Fruit fly (Drosophila melanogaster): ENCODE data around the gene CG4198.

CG4198 gene

dm6 chrX:5322459-5322883 is 9.4 kb downstream of the CG4198 start, which contains the start of gene Rnp4F (continued):
- TF ChIP-seq Atf-2 (GFP tag; optimal IDR thresholded peaks at IDR 0.05) (peak; percentile 44), BtbVII (GFP tag; optimal IDR thresholded peaks at IDR 0.05) (no peak), CG1602 (GFP tag; optimal IDR thresholded peaks at IDR 0.05) (peak; percentile 62), vnd (GFP tag; IDR thresholded peaks at IDR 0.05; ENCODE audit: partially characterized antibody) (peak; percentile 78), Dip3 (GFP tag; optimal IDR thresholded peaks at IDR 0.05) (peak; percentile 83), CG7963 (GFP tag; IDR thresholded peaks at IDR 0.05; ENCODE audit: partially characterized antibody) (peak; percentile 65; the same call in 2 of the 3 replicates), CG17385 (GFP tag; optimal IDR thresholded peaks at IDR 0.05) (peak; percentile 24), ci (GFP tag; IDR thresholded peaks at IDR 0.05) (peak; percentile 67; the same call in 2 of the 3 replicates), insv (GFP tag; optimal IDR thresholded peaks at IDR 0.05) (no peak), eyg (GFP tag; optimal IDR thresholded peaks at IDR 0.05) (peak; percentile 46), Abd-B (GFP tag; optimal IDR thresholded peaks at IDR 0.05) (peak; percentile 63), Ada2b (GFP tag; IDR thresholded peaks at IDR 0.05) (peak; percentile 44), jumu (GFP tag; optimal IDR thresholded peaks at IDR 0.05) (peak; percentile 65), seq (GFP tag; IDR thresholded peaks at IDR 0.05) (no peak), CG6813 (GFP tag; optimal IDR thresholded peaks at IDR 0.05) (peak; percentile 28), CG34376 (GFP tag; optimal IDR thresholded peaks at IDR 0.05) (peak; percentile 56), ham (GFP tag; IDR thresholded peaks at IDR 0.05) (peak; percentile 28; the same call in 1 of the 2 replicates), Six4 (GFP tag; optimal IDR thresholded peaks at IDR 0.05) (peak; percentile 32), CG2202 (tag; optimal IDR thresholded peaks at IDR 0.05) (no peak), tup (GFP tag; optimal IDR thresholded peaks at IDR 0.05) (peak; percentile 8), pho (GFP tag; optimal IDR thresholded peaks at IDR 0.05) (peak; percentile 77), CG3995 (GFP tag; optimal IDR thresholded peaks at IDR 0.05) (peak; percentile 66), Ravus (GFP tag; IDR thresholded peaks at IDR 0.05) (no peak), scrt (GFP tag; optimal IDR thresholded peaks at IDR 0.05) (no peak), Opbp (GFP tag; IDR thresholded peaks at IDR 0.05; ENCODE audit: partially characterized antibody) (peak; percentile 88), Max (GFP tag; optimal IDR thresholded peaks at IDR 0.05) (peak; percentile 47), nerfin-1 (tag; optimal IDR thresholded peaks at IDR 0.05) (peak; percentile 6), wdn (GFP tag; IDR thresholded peaks at IDR 0.05) (no peak; the same call in 1 of the 2 replicates), ro (GFP tag; IDR thresholded peaks at IDR 0.05) (no peak), CoRest (tag; optimal IDR thresholded peaks at IDR 0.05) (peak; percentile 77), CG11560 (tag; IDR thresholded peaks at IDR 0.05) (peak; percentile 65; the same call in 2 of the 3 replicates), tgo (GFP tag; IDR thresholded peaks at IDR 0.05) (peak; percentile 69), CG3838 (GFP tag; optimal IDR thresholded peaks at IDR 0.05) (no peak), CG31388 (GFP tag; optimal IDR thresholded peaks at IDR 0.05) (no peak), CG9817 (tag; optimal IDR thresholded peaks at IDR 0.05) (peak; percentile 74), CG18011 (GFP tag; optimal IDR thresholded peaks at IDR 0.05) (peak; percentile 48), CG13296 (GFP tag; optimal IDR thresholded peaks at IDR 0.05) (peak; percentile 42), emc (GFP tag; optimal IDR thresholded peaks at IDR 0.05) (peak; percentile 67), Dip2 (GFP tag; IDR thresholded peaks at IDR 0.05) (no peak), CG2116 (GFP tag; optimal IDR thresholded peaks at IDR 0.05) (peak; percentile 52), esg (GFP tag; conservative IDR thresholded peaks at IDR 0.05) (peak; percentile 63), B-H2 (GFP tag; optimal IDR thresholded peaks at IDR 0.05) (peak; percentile 9), maf-S (GFP tag; optimal IDR thresholded peaks at IDR 0.05) (peak; percentile 68), tio (GFP tag; optimal IDR thresholded peaks at IDR 0.05) (no peak), NFAT (GFP tag; IDR thresholded peaks at IDR 0.05) (peak; percentile 83), Doc3 (GFP tag; IDR thresholded peaks at IDR 0.05; ENCODE audit: partially characterized antibody) (peak; percentile 62; the same call in 2 of the 3 replicates), CG12769 (tag; optimal IDR thresholded peaks at IDR 0.05) (no peak), her (GFP tag; optimal IDR thresholded peaks at IDR 0.05) (peak; percentile 70), Mad (GFP tag; optimal IDR thresholded peaks at IDR 0.05) (peak; percentile 57), CG10366 (GFP tag; IDR thresholded peaks at IDR 0.05) (peak; percentile 58; the same call in 1 of the 2 replicates), CG18619 (GFP tag; optimal IDR thresholded peaks at IDR 0.05) (peak; percentile 51)
